Fruit fly (Drosophila melanogaster) whole organism, embryonic: ENCODE data around the gene CG9503.

Experiments used
- C15 ChIP-seq: fragments of 200-800 bp; sonication (Bioruptor generic); IDR thresholded peaks from 3 replicates; pipeline ENCODE4 v1.3.6; 2022; ENCODE audit warnings: missing biosample characterization, missing genetic modification characterization
- CG10274 ChIP-seq: fragments of 200-800 bp; sonication (Bioruptor generic); optimal IDR thresholded peaks from 3 replicates; lab custom pipeline; 2017; ENCODE audit warnings: missing biosample characterization, mild to moderate bottlenecking, missing genetic modification characterization
- CG10321 ChIP-seq: fragments of 200-800 bp; sonication (Bioruptor generic); IDR thresholded peaks from 2 replicates; pipeline ENCODE4 v1.3.6; 2022; ENCODE audit warnings: missing biosample characterization, missing genetic modification characterization
- CG10565 ChIP-seq: fragments of 200-800 bp; sonication (Bioruptor generic); optimal IDR thresholded peaks from 3 replicates; lab custom pipeline; 2016; ENCODE audit warnings: missing biosample characterization, mild to moderate bottlenecking, missing genetic modification characterization
- CG11247 ChIP-seq: fragments of 200-800 bp; sonication (Bioruptor generic); IDR thresholded peaks from 2 replicates; pipeline ENCODE4 v1.3.6; 2022; ENCODE audit warnings: missing biosample characterization, missing genetic modification characterization
- CG12299 ChIP-seq: fragments of 200-800 bp; sonication (Bioruptor generic); optimal IDR thresholded peaks from 2 replicates; lab custom pipeline; 2018; ENCODE audit warnings: missing biosample characterization, mild to moderate bottlenecking, missing genetic modification characterization
- CG12391 ChIP-seq: fragments of 200-800 bp; sonication (Bioruptor generic); optimal IDR thresholded peaks from 3 replicates; lab custom pipeline; 2018; ENCODE audit warnings: missing biosample characterization, mild to moderate bottlenecking, missing genetic modification characterization, moderate library complexity
- CG16815 ChIP-seq: fragments of 200-800 bp; sonication (Bioruptor generic); optimal IDR thresholded peaks from 3 replicates; lab custom pipeline; 2017; ENCODE audit warnings: missing biosample characterization, mild to moderate bottlenecking, missing genetic modification characterization
- CG17612 ChIP-seq: fragments of 200-800 bp; sonication (Bioruptor generic); IDR thresholded peaks from 2 replicates; pipeline ENCODE4 v1.3.6; 2022; ENCODE audit warnings: missing biosample characterization, missing genetic modification characterization
- CG1792 ChIP-seq: fragments of 200-800 bp; sonication (Bioruptor generic); optimal IDR thresholded peaks from 2 replicates; lab custom pipeline; 2016; ENCODE audit warnings: missing biosample characterization, missing genetic modification characterization
- CG18619 ChIP-seq: fragments of 200-800 bp; sonication (Bioruptor generic); optimal IDR thresholded peaks from 3 replicates; lab custom pipeline; 2017; ENCODE audit warnings: missing biosample characterization, mild to moderate bottlenecking, missing genetic modification characterization
- CG2199 ChIP-seq: fragments of 200-800 bp; sonication (Bioruptor generic); IDR thresholded peaks from 3 replicates; pipeline ENCODE4 v1.3.6; 2022; ENCODE audit warnings: missing biosample characterization, missing genetic modification characterization
- CG3995 ChIP-seq: fragments of 200-800 bp; sonication (Bioruptor generic); optimal IDR thresholded peaks from 3 replicates; lab custom pipeline; 2016; ENCODE audit warnings: missing biosample characterization, missing genetic modification characterization
- CG4328 ChIP-seq: fragments of 200-800 bp; sonication (Bioruptor generic); optimal IDR thresholded peaks from 3 replicates; lab custom pipeline; 2017; ENCODE audit warnings: missing biosample characterization, missing genetic modification reagents, missing genetic modification characterization
- CG4360 ChIP-seq: fragments of 200-800 bp; sonication (Bioruptor generic); IDR thresholded peaks from 2 replicates; pipeline ENCODE4 v1.3.6; 2022; ENCODE audit warnings: missing biosample characterization, missing genetic modification characterization
- CG4404 ChIP-seq: fragments of 200-800 bp; sonication (Bioruptor generic); IDR thresholded peaks from 2 replicates; pipeline ENCODE4 v1.3.6; 2022; ENCODE audit warnings: missing biosample characterization, missing genetic modification characterization
- CG4424 ChIP-seq: fragments of 200-800 bp; sonication (Bioruptor generic); optimal IDR thresholded peaks from 3 replicates; lab custom pipeline; 2016; ENCODE audit warnings: missing biosample characterization, missing genetic modification characterization
- CG4730 ChIP-seq: fragments of 200-800 bp; sonication (Bioruptor generic); IDR thresholded peaks from 2 replicates; pipeline ENCODE4 v1.3.6; 2022; ENCODE audit warnings: missing biosample characterization, missing genetic modification characterization
- CG6254 ChIP-seq: fragments of 200-800 bp; sonication (Bioruptor generic); optimal IDR thresholded peaks from 3 replicates; lab custom pipeline; 2017; ENCODE audit warnings: mild to moderate bottlenecking, missing biosample characterization, missing genetic modification reagents, missing genetic modification characterization
- CG6683 ChIP-seq: fragments of 200-800 bp; sonication (Bioruptor generic); optimal IDR thresholded peaks from 2 replicates; lab custom pipeline; 2017; ENCODE audit warnings: missing biosample characterization, mild to moderate bottlenecking, missing genetic modification characterization, missing genetic modification reagents
- CG7745 ChIP-seq: fragments of 200-800 bp; sonication (Bioruptor generic); optimal IDR thresholded peaks from 2 replicates; lab custom pipeline; 2018; ENCODE audit warnings: missing biosample characterization, mild to moderate bottlenecking, missing genetic modification characterization, moderate library complexity
- CG8089 ChIP-seq: fragments of 200-800 bp; sonication (Bioruptor generic); optimal IDR thresholded peaks from 3 replicates; lab custom pipeline; 2016; ENCODE audit warnings: missing biosample characterization, missing genetic modification characterization
- CHES-1-like ChIP-seq: fragments of 200-800 bp; sonication (Bioruptor generic); optimal IDR thresholded peaks from 2 replicates; lab custom pipeline; 2016; ENCODE audit warnings: missing biosample characterization, missing genetic modification characterization
- CkIIα-i1 ChIP-seq: fragments of 200-800 bp; sonication (Bioruptor generic); IDR thresholded peaks from 2 replicates; pipeline ENCODE4 v1.3.6; 2022; ENCODE audit warnings: missing biosample characterization, missing genetic modification characterization
- CoRest ChIP-seq: fragments of 200-800 bp; sonication (Bioruptor generic); optimal IDR thresholded peaks from 3 replicates; lab custom pipeline; 2018; ENCODE audit warnings: missing biosample characterization, mild to moderate bottlenecking, missing genetic modification characterization, moderate library complexity
- D19A ChIP-seq: fragments of 200-800 bp; optimal IDR thresholded peaks from 3 replicates; lab custom pipeline; 2019; ENCODE audit warnings: missing biosample characterization, mild to moderate bottlenecking, missing genetic modification characterization, moderate library complexity
- D19B ChIP-seq: fragments of 200-800 bp; sonication (Bioruptor generic); optimal IDR thresholded peaks from 2 replicates; lab custom pipeline; 2017; ENCODE audit warnings: missing biosample characterization, mild to moderate bottlenecking, missing genetic modification characterization
- Dek ChIP-seq: fragments of 200-800 bp; sonication (Bioruptor generic); optimal IDR thresholded peaks from 3 replicates; lab custom pipeline; 2019; ENCODE audit warnings: missing biosample characterization, mild to moderate bottlenecking, missing genetic modification characterization, moderate library complexity
- Fer2 ChIP-seq: fragments of 200-800 bp; sonication (Bioruptor generic); optimal IDR thresholded peaks from 2 replicates; lab custom pipeline; 2018; ENCODE audit warnings: missing biosample characterization, mild to moderate bottlenecking, missing genetic modification characterization, moderate library complexity
- HmgD ChIP-seq: fragments of 200-800 bp; sonication (Bioruptor generic); optimal IDR thresholded peaks from 3 replicates; lab custom pipeline; 2016; ENCODE audit warnings: missing biosample characterization, missing genetic modification characterization
- Hr3 ChIP-seq: fragments of 200-800 bp; sonication (Bioruptor generic); optimal IDR thresholded peaks from 3 replicates; lab custom pipeline; 2016; ENCODE audit warnings: missing biosample characterization, missing genetic modification characterization
- NC2β ChIP-seq: fragments of 200-800 bp; sonication (Bioruptor generic); optimal IDR thresholded peaks from 2 replicates; lab custom pipeline; 2016; ENCODE audit warnings: missing biosample characterization, missing genetic modification characterization
- Poxn ChIP-seq: fragments of 200-800 bp; sonication (Bioruptor generic); IDR thresholded peaks from 2 replicates; pipeline ENCODE4 v1.3.6; 2022; ENCODE audit warnings: missing biosample characterization, missing genetic modification characterization
- Taf1 ChIP-seq: fragments of 200-800 bp; sonication (Bioruptor generic); IDR thresholded peaks from 2 replicates; pipeline ENCODE4 v1.3.6; 2022; ENCODE audit warnings: missing biosample characterization, missing genetic modification characterization
- amos ChIP-seq: fragments of 200-800 bp; sonication (Bioruptor generic); IDR thresholded peaks from 2 replicates; pipeline ENCODE4 v1.3.6; 2022; ENCODE audit warnings: missing biosample characterization, missing genetic modification characterization; ENCODE audit not compliant: partially characterized antibody
- chif ChIP-seq, 2 experiments: fragments of 200-800 bp; sonication (Bioruptor generic); optimal IDR thresholded peaks; 3 replicates each; lab custom pipeline; 2016; ENCODE audit warnings: missing biosample characterization in 2 of 2, missing genetic modification characterization in 2 of 2
- danr ChIP-seq: fragments of 200-800 bp; sonication (Bioruptor generic); IDR thresholded peaks from 2 replicates; pipeline ENCODE4 v1.3.6; 2022; ENCODE audit warnings: missing biosample characterization, missing genetic modification characterization
- en ChIP-seq: fragments of 200-800 bp; sonication (Bioruptor generic); optimal IDR thresholded peaks from 2 replicates; lab custom pipeline; 2016; ENCODE audit warnings: missing biosample characterization, missing genetic modification characterization
- ewg ChIP-seq: fragments of 200-800 bp; sonication (Bioruptor generic); optimal IDR thresholded peaks from 3 replicates; lab custom pipeline; 2017; ENCODE audit warnings: mild to moderate bottlenecking, missing biosample characterization, missing genetic modification reagents, missing genetic modification characterization
- her ChIP-seq: fragments of 200-800 bp; sonication (Bioruptor generic); optimal IDR thresholded peaks from 2 replicates; lab custom pipeline; 2016; ENCODE audit warnings: missing biosample characterization, missing genetic modification characterization
- hth ChIP-seq: fragments of >200 bp; optimal IDR thresholded peaks from 2 replicates; lab custom pipeline; 2017; ENCODE audit warnings: inconsistent platforms
- klu ChIP-seq: fragments of 200-800 bp; sonication (Bioruptor generic); IDR thresholded peaks from 2 replicates; pipeline ENCODE4 v1.3.6; 2022; ENCODE audit warnings: missing biosample characterization, missing genetic modification characterization
- kni ChIP-seq: fragments of 200-800 bp; sonication (Bioruptor generic); optimal IDR thresholded peaks from 3 replicates; lab custom pipeline; 2017; ENCODE audit warnings: mild to moderate bottlenecking, missing biosample characterization, missing genetic modification reagents, missing genetic modification characterization
- peb ChIP-seq: fragments of 200-800 bp; sonication (Bioruptor generic); IDR thresholded peaks from 2 replicates; pipeline ENCODE4 v1.3.6; 2022; ENCODE audit warnings: missing biosample characterization, missing genetic modification characterization
- pros ChIP-seq: fragments of 200-800 bp; sonication (Bioruptor generic); optimal IDR thresholded peaks from 3 replicates; lab custom pipeline; 2019; ENCODE audit warnings: missing biosample characterization, mild to moderate bottlenecking, missing genetic modification characterization, moderate library complexity
- run ChIP-seq: fragments of 200-800 bp; sonication (Bioruptor generic); optimal IDR thresholded peaks from 3 replicates; lab custom pipeline; 2018; ENCODE audit warnings: missing biosample characterization, mild to moderate bottlenecking, missing genetic modification characterization
- seq ChIP-seq: fragments of 200-800 bp; sonication (Bioruptor generic); IDR thresholded peaks from 2 replicates; pipeline ENCODE4 v1.3.6; 2022; ENCODE audit warnings: missing biosample characterization, missing genetic modification characterization
- toy ChIP-seq: fragments of 200-800 bp; sonication (Bioruptor generic); IDR thresholded peaks from 2 replicates; pipeline ENCODE4 v1.3.6; 2022; ENCODE audit warnings: missing biosample characterization, missing genetic modification characterization
- trh ChIP-seq: fragments of 200-800 bp; sonication (Bioruptor generic); optimal IDR thresholded peaks from 2 replicates; lab custom pipeline; 2016; ENCODE audit warnings: missing biosample characterization, missing genetic modification characterization
- tx ChIP-seq: fragments of 200-800 bp; sonication (Bioruptor generic); optimal IDR thresholded peaks from 2 replicates; lab custom pipeline; 2016; ENCODE audit warnings: missing biosample characterization, missing genetic modification characterization
- zfh2 ChIP-seq: fragments of 200-800 bp; sonication (Bioruptor generic); optimal IDR thresholded peaks from 2 replicates; lab custom pipeline; 2016; ENCODE audit warnings: missing biosample characterization, missing genetic modification characterization

Gene CG9503

DNA sequence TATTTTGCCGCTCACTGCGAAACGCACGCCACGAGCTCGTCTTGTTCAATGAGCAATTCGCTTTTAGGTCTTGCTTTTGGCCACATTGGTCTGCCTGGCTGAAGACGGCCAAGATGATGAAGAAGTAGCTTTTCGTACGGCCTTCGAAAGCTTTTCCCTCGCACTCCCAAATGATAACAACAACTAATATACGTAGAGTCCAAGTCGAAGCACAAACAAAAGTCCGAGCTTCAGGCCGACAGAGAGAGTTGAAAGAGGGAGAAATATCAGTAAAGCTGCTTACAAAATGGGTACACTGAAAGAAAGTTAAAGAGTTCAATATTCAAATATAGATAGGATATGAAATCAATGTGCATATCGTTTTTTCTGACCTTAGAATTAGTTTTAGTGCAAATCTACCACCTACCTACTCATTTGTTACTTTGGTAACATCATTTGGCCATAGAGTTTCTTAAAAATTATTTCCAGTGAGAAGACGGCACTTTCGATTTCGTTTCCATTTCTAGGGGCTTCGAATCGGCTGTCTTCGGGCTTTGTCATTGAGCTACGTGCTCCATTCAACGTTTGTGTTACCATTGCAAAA lies 40.7 kb downstream of the CG9503 start, which contains the start of the genes CG45064 and CG45065 (continued):
- TF ChIP-seq CkIIα-i1 (GFP tag; lab: Robert Waterston, UW) (no peak), CG4360 (GFP tag; lab: Robert Waterston, UW) (peak; percentile 48; the same call in 1 of the 2 replicates), CG11247 (peak; percentile 56; the same call in 1 of the 2 replicates), CG16815 (GFP tag; lab: Kevin White, UChicago) (peak; percentile 20), CG2199 (GFP tag; lab: Robert Waterston, UW) (peak; percentile 92; the same call in 2 of the 3 replicates), peb (GFP tag; lab: Robert Waterston, UW) (peak; percentile 61; the same call in 1 of the 2 replicates), Fer2 (peak; percentile 3), klu (GFP tag; lab: Robert Waterston, UW) (no peak; the same call in 1 of the 2 replicates), zfh2 (peak; percentile 76), CG12391 (tag; lab: Kevin White, UChicago) (peak; percentile 89), CG6683 (GFP tag; lab: Kevin White, UChicago) (peak; percentile 64), CHES-1-like (GFP tag; lab: Kevin White, UChicago) (peak; percentile 51), CG8089 (GFP tag; lab: Kevin White, UChicago) (peak; percentile 81), C15 (GFP tag; lab: Robert Waterston, UW) (no peak), HmgD (GFP tag; lab: Kevin White, UChicago) (no peak), pros (GFP tag; lab: Kevin White, UChicago) (no peak), Dek (tag; lab: Kevin White, UChicago) (peak; percentile 75), amos (GFP tag; lab: Robert Waterston, UW) (no peak), CG7745 (tag; lab: Kevin White, UChicago) (no peak), danr (GFP tag; lab: Robert Waterston, UW) (0 out of 2 replicates have a peak, but pooled peaks have one; percentile 32), CG4404 (peak; percentile 24; the same call in 1 of the 2 replicates), tx (peak; percentile 77), run (tag; lab: Kevin White, UChicago) (peak; percentile 84), Hr3 (GFP tag; lab: Kevin White, UChicago) (peak; percentile 76), ewg (GFP tag; lab: Kevin White, UChicago) (peak; percentile 83), CG10565 (peak; percentile 14), Taf1 (GFP tag; lab: Robert Waterston, UW) (no peak), seq (GFP tag; lab: Robert Waterston, UW) (peak; percentile 80), CG4730 (GFP tag; lab: Robert Waterston, UW) (peak; percentile 73), kni (GFP tag; lab: Kevin White, UChicago) (peak; percentile 74), CG6254 (GFP tag; lab: Kevin White, UChicago) (peak; percentile 80), CG1792 (peak; percentile 77), CG4328 (GFP tag; lab: Kevin White, UChicago) (peak; percentile 36), Poxn (no peak), CG17612 (GFP tag; lab: Robert Waterston, UW) (no peak), her (GFP tag; lab: Kevin White, UChicago) (peak; percentile 77), CG10274 (GFP tag; lab: Kevin White, UChicago) (peak; percentile 50), D19A (peak; percentile 81), D19B (GFP tag; lab: Kevin White, UChicago) (peak; percentile 11), en (GFP tag; lab: Kevin White, UChicago) (peak; percentile 56), hth (lab: Kevin White, UChicago) (no peak), CG3995 (GFP tag; lab: Kevin White, UChicago) (peak; percentile 27), CG4424 (peak; percentile 78), chif (GFP tag; optimal IDR thresholded peaks at IDR 0.05; lab: Kevin White, UChicago) (peak; percentile 70 to 84), CoRest (tag; lab: Kevin White, UChicago) (peak; percentile 86), NC2β (GFP tag; lab: Kevin White, UChicago) (peak; percentile 73), CG12299 (tag; lab: Kevin White, UChicago) (peak; percentile 22), toy (GFP tag; lab: Robert Waterston, UW) (no peak), CG18619 (peak; percentile 74), trh (GFP tag; lab: Kevin White, UChicago) (peak; percentile 16), CG10321 (GFP tag; lab: Robert Waterston, UW) (no peak)
